Worm (Caenorhabditis elegans) whole organism, L2 larva: ENCODE data around the gene egli-1.

Experiments used
- C34F6.9 ChIP-seq: fragments of 150-350 bp; optimal IDR thresholded peaks from 2 replicates; lab custom pipeline; 2014; ENCODE audit warnings: missing biosample characterization, missing genetic modification characterization
- ZK546.5 ChIP-seq: sonication (generic microtip); optimal IDR thresholded peaks from 2 replicates; lab custom pipeline; 2017; ENCODE audit warnings: missing biosample characterization, missing genetic modification characterization
- ceh-82 ChIP-seq: fragments of 150-350 bp; optimal IDR thresholded peaks from 2 replicates; lab custom pipeline; 2014; ENCODE audit warnings: missing biosample characterization, missing genetic modification characterization
- lsy-2 ChIP-seq, 2 experiments: fragments of 150-350 bp in 1 of 2; sonication (generic microtip) in 1 of 2; optimal IDR thresholded peaks; 2 replicates each; lab custom pipeline; 2014 to 2017; ENCODE audit warnings: missing biosample characterization in 2 of 2, missing genetic modification characterization in 2 of 2

ce11 chrII:9343955-9344354 lies 20.2 kb downstream of the egli-1 start:
- TF ChIP-seq lsy-2 (tag; optimal IDR thresholded peaks at IDR 0.05; lab: Kevin White, UChicago), result peak in 1 of 2 experiments; percentile 9
- no peak for TF ChIP-seq C34F6.9 (tag; lab: Kevin White, UChicago)
- TF ChIP-seq ceh-82 (tag; lab: Kevin White, UChicago), result no peak
- TF ChIP-seq ZK546.5 (tag; lab: Kevin White, UChicago), result no peak
